Worm (Caenorhabditis elegans) whole organism, L1 larva: ENCODE data around the gene F55G7.4.
A peak's percentile ranks its signal among the peaks of the same experiment; 100 is the strongest.

Source experiments
- C16A3.4 ChIP-seq: fragments of 150-350 bp; optimal IDR thresholded peaks from 2 replicates; lab custom pipeline; 2014; ENCODE audit warnings: missing biosample characterization, missing genetic modification characterization
- C34B4.2 ChIP-seq: sonication (generic microtip); optimal IDR thresholded peaks from 2 replicates; lab custom pipeline; 2017; ENCODE audit warnings: mild to moderate bottlenecking, missing genetic modification characterization, missing compliant biosample characterization
- F16B12.6 ChIP-seq: fragments of 150-350 bp; optimal IDR thresholded peaks from 2 replicates; lab custom pipeline; 2014; ENCODE audit warnings: missing biosample characterization, missing genetic modification characterization
- Y116A8C.19 ChIP-seq: sonication (generic microtip); optimal IDR thresholded peaks from 2 replicates; lab custom pipeline; 2016; ENCODE audit warnings: missing compliant biosample characterization, missing genetic modification characterization, borderline replicate concordance
- aly-2 ChIP-seq: fragments of 150-350 bp; optimal IDR thresholded peaks from 2 replicates; lab custom pipeline; 2014; ENCODE audit warnings: missing biosample characterization, missing genetic modification characterization
- blmp-1 ChIP-seq: fragments of 150-350 bp; optimal IDR thresholded peaks from 2 replicates; lab custom pipeline; 2014; ENCODE audit warnings: missing biosample characterization, missing genetic modification characterization
- ceh-8 ChIP-seq: fragments of 200-800 bp; sonication (Bioruptor generic); optimal IDR thresholded peaks from 2 replicates; lab custom pipeline; 2018; ENCODE audit warnings: mild to moderate bottlenecking, missing genetic modification characterization, moderate library complexity, missing compliant biosample characterization
- ceh-82 ChIP-seq, 3 experiments: fragments of 150-350 bp in 1 of 3; sonication (generic microtip) in 2 of 3; optimal IDR thresholded peaks; 2 replicates each; lab custom pipeline; 2014 to 2017; ENCODE audit warnings: missing biosample characterization in 3 of 3, missing genetic modification characterization in 3 of 3
- ceh-90 ChIP-seq: sonication (generic microtip); optimal IDR thresholded peaks from 2 replicates; lab custom pipeline; 2016; ENCODE audit warnings: missing genetic modification characterization, missing compliant biosample characterization
- dpl-1 ChIP-seq, 3 experiments: fragments of 150-350 bp in 2 of 3; sonication (generic microtip) in 1 of 3; optimal IDR thresholded peaks; 2 replicates each; lab custom pipeline; 2014 to 2017; ENCODE audit warnings: missing biosample characterization in 3 of 3, missing genetic modification characterization in 3 of 3, missing genetic modification reagents in 3 of 3
- dsc-1 ChIP-seq: sonication (generic microtip); optimal IDR thresholded peaks from 2 replicates; lab custom pipeline; 2016; ENCODE audit warnings: mild to moderate bottlenecking, missing genetic modification characterization, missing compliant biosample characterization
- efl-1 ChIP-seq, 4 experiments: fragments of 150-350 bp; optimal IDR thresholded peaks in 3 of 4; peaks in 1 of 4; 1 replicate in 1 of 4; 2 replicates in 3 of 4; lab custom pipeline; 2014; ENCODE audit warnings: missing biosample characterization in 2 of 4, missing genetic modification characterization in 2 of 4, missing genetic modification reagents in 2 of 4
- efl-3 ChIP-seq: fragments of 200-800 bp; sonication (Bioruptor generic); optimal IDR thresholded peaks from 2 replicates; lab custom pipeline; 2018; ENCODE audit warnings: mild to moderate bottlenecking, missing genetic modification characterization, missing compliant biosample characterization
- egl-13 ChIP-seq: sonication (generic microtip); optimal IDR thresholded peaks from 2 replicates; lab custom pipeline; 2016; ENCODE audit warnings: missing genotype, missing genetic modification reagents, missing genetic modification characterization, missing compliant biosample characterization
- egl-27 ChIP-seq, 2 experiments: fragments of 150-350 bp in 1 of 2; sonication (generic microtip); optimal IDR thresholded peaks; 3 replicates each; lab custom pipeline; 2017 to 2018; ENCODE audit warnings: missing biosample characterization in 2 of 2, missing genetic modification characterization in 2 of 2, missing genetic modification reagents in 2 of 2
- elt-2 ChIP-seq: sonication (generic microtip); optimal IDR thresholded peaks from 2 replicates; lab custom pipeline; 2016; ENCODE audit warnings: missing genetic modification characterization, mild to moderate bottlenecking, inconsistent platforms, missing compliant biosample characterization, missing genetic modification reagents
- ets-5 ChIP-seq: fragments of 200-800 bp; sonication (Bioruptor generic); IDR thresholded peaks from 2 replicates; pipeline ENCODE4 v1.3.6; 2022; ENCODE audit warnings: missing genetic modification characterization, missing compliant biosample characterization
- hlh-4 ChIP-seq: sonication (generic microtip); optimal IDR thresholded peaks from 2 replicates; lab custom pipeline; 2016; ENCODE audit warnings: mild to moderate bottlenecking, missing genetic modification characterization, missing compliant biosample characterization
- hpl-2 ChIP-seq: fragments of 150-350 bp; optimal IDR thresholded peaks from 2 replicates; lab custom pipeline; 2014; ENCODE audit warnings: missing biosample characterization, missing genetic modification reagents, missing genetic modification characterization
- isw-1 ChIP-seq: fragments of 200-800 bp; sonication (Bioruptor generic); IDR thresholded peaks from 2 replicates; pipeline ENCODE4 v1.3.6; 2022; ENCODE audit warnings: missing genetic modification characterization, missing compliant biosample characterization
- lin-13 ChIP-seq: fragments of 150-350 bp; optimal IDR thresholded peaks from 2 replicates; lab custom pipeline; 2014; ENCODE audit warnings: missing biosample characterization, missing genetic modification reagents, missing genetic modification characterization
- lin-14 ChIP-seq: fragments of 200-800 bp; sonication (Bioruptor generic); optimal IDR thresholded peaks from 2 replicates; lab custom pipeline; 2018; ENCODE audit warnings: mild to moderate bottlenecking, missing genetic modification characterization, moderate library complexity, missing compliant biosample characterization
- lin-15B ChIP-seq: fragments of 150-350 bp; sonication (generic microtip); optimal IDR thresholded peaks from 3 replicates; lab custom pipeline; 2014; ENCODE audit warnings: missing biosample characterization, missing genetic modification characterization
- lin-35 ChIP-seq, 2 experiments: fragments of 150-350 bp; optimal IDR thresholded peaks; 2 replicates each; lab custom pipeline; 2014; ENCODE audit warnings: missing biosample characterization in 2 of 2, missing genetic modification characterization in 2 of 2, missing genetic modification reagents in 2 of 2
- lsy-2 ChIP-seq, 2 experiments: fragments of 150-350 bp; optimal IDR thresholded peaks; 2 replicates each; lab custom pipeline; 2014; ENCODE audit warnings: missing biosample characterization in 2 of 2, missing genetic modification characterization in 2 of 2
- mdl-1 ChIP-seq, 2 experiments: fragments of 150-350 bp; optimal IDR thresholded peaks; 2 replicates each; lab custom pipeline; 2014 to 2017; ENCODE audit warnings: missing biosample characterization in 2 of 2, missing genetic modification characterization in 2 of 2, inconsistent platforms in 1 of 2
- mef-2 ChIP-seq: fragments of 150-350 bp; optimal IDR thresholded peaks from 2 replicates; lab custom pipeline; 2014; ENCODE audit warnings: missing biosample characterization, missing genetic modification characterization
- nhr-11 ChIP-seq: fragments of 150-350 bp; optimal IDR thresholded peaks from 2 replicates; lab custom pipeline; 2014; ENCODE audit warnings: missing biosample characterization, missing genetic modification characterization
- nhr-19 ChIP-seq: fragments of 200-800 bp; sonication (Bioruptor generic); conservative IDR thresholded peaks from 2 replicates; pipeline ENCODE4 v1.3.6; 2022; ENCODE audit warnings: missing genetic modification characterization, missing compliant biosample characterization
- nhr-20 ChIP-seq: sonication (generic microtip); optimal IDR thresholded peaks from 2 replicates; lab custom pipeline; 2016; ENCODE audit warnings: mild to moderate bottlenecking, missing genetic modification characterization, missing compliant biosample characterization
- nhr-47 ChIP-seq: sonication (generic microtip); optimal IDR thresholded peaks from 2 replicates; lab custom pipeline; 2016; ENCODE audit warnings: mild to moderate bottlenecking, missing genetic modification characterization, moderate library complexity, missing compliant biosample characterization
- nhr-71 ChIP-seq: sonication (generic microtip); optimal IDR thresholded peaks from 2 replicates; lab custom pipeline; 2016; ENCODE audit warnings: mild to moderate bottlenecking, missing genetic modification characterization, moderate library complexity, missing compliant biosample characterization
- nhr-77 ChIP-seq: fragments of 150-350 bp; optimal IDR thresholded peaks from 2 replicates; lab custom pipeline; 2014; ENCODE audit warnings: missing biosample characterization, missing genetic modification characterization
- nhr-85 ChIP-seq: sonication (generic microtip); peaks from one replicate; lab custom pipeline; 2016; ENCODE audit warnings: missing genetic modification characterization, inconsistent platforms, missing compliant biosample characterization
- nhr-90 ChIP-seq: sonication (generic microtip); optimal IDR thresholded peaks from 2 replicates; lab custom pipeline; 2016; ENCODE audit warnings: mild to moderate bottlenecking, missing genetic modification characterization, missing compliant biosample characterization; ENCODE audit not compliant: poor library complexity
- pag-3 ChIP-seq: sonication (generic microtip); optimal IDR thresholded peaks from 2 replicates; lab custom pipeline; 2017; ENCODE audit warnings: missing genetic modification characterization, mild to moderate bottlenecking, missing compliant biosample characterization, antibody characterized with exemption, borderline replicate concordance; ENCODE audit not compliant: insufficient read depth
- rnt-1 ChIP-seq: sonication (generic microtip); optimal IDR thresholded peaks from 2 replicates; lab custom pipeline; 2016; ENCODE audit warnings: mild to moderate bottlenecking, missing genetic modification characterization, moderate library complexity, missing compliant biosample characterization
- skn-1 ChIP-seq: fragments of 150-350 bp; optimal IDR thresholded peaks from 2 replicates; lab custom pipeline; 2014; ENCODE audit warnings: missing biosample characterization, missing genetic modification characterization
- snpc-4 ChIP-seq: fragments of 150-350 bp; optimal IDR thresholded peaks from 2 replicates; lab custom pipeline; 2014; ENCODE audit warnings: missing biosample characterization, missing genetic modification characterization
- snu-23 ChIP-seq: sonication (generic microtip); optimal IDR thresholded peaks from 2 replicates; lab custom pipeline; 2016; ENCODE audit warnings: missing genetic modification characterization, missing compliant biosample characterization
- tbx-2 ChIP-seq: sonication (generic microtip); optimal IDR thresholded peaks from 2 replicates; lab custom pipeline; 2016; ENCODE audit warnings: missing genetic modification characterization, missing compliant biosample characterization
- unc-130 ChIP-seq: fragments of 150-350 bp; optimal IDR thresholded peaks from 2 replicates; lab custom pipeline; 2017; ENCODE audit warnings: missing biosample characterization, missing genetic modification characterization, inconsistent platforms
- unc-30 ChIP-seq: sonication (generic microtip); optimal IDR thresholded peaks from 2 replicates; lab custom pipeline; 2017; ENCODE audit warnings: missing biosample characterization, missing genetic modification characterization
- unc-62 ChIP-seq: fragments of 150-350 bp; optimal IDR thresholded peaks from 2 replicates; lab custom pipeline; 2014; ENCODE audit warnings: missing biosample characterization, missing genetic modification reagents, missing genetic modification characterization
- unc-86 ChIP-seq: sonication (generic microtip); optimal IDR thresholded peaks from 2 replicates; lab custom pipeline; 2016; ENCODE audit warnings: missing genetic modification characterization, missing compliant biosample characterization
- unc-98 ChIP-seq: fragments of 200-800 bp; sonication (Bioruptor generic); IDR thresholded peaks from 2 replicates; pipeline ENCODE4 v1.3.6; 2022; ENCODE audit warnings: missing genetic modification characterization, missing compliant biosample characterization
- zip-4 ChIP-seq: fragments of 200-800 bp; sonication (Bioruptor generic); optimal IDR thresholded peaks from 2 replicates; lab custom pipeline; 2018; ENCODE audit warnings: mild to moderate bottlenecking, missing genetic modification characterization, moderate library complexity, missing compliant biosample characterization
- ztf-11 ChIP-seq, 2 experiments: sonication (generic microtip); optimal IDR thresholded peaks; 2 replicates each; lab custom pipeline; 2016 to 2017; ENCODE audit warnings: missing genetic modification characterization in 2 of 2, missing biosample characterization in 1 of 2, missing compliant biosample characterization in 1 of 2

The F55G7.4 gene

DNA sequence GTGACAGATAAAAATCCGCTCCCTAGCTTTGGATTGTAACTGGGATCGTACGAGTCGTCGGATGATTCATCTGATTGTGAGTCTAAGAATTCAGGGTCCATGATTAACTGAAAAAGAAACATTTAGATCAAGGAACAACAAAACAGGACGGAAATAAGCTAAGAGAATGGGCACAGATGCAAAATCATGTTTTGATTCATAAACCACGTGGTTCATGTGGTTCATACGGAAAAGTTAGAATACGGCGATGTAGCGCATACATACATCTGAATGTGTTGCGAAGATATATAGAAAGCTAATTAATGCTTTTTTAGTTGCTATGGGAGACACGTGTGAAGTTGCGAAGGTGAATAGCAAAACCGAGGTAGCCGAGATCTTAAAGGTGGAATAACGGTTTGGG lies 14.3 kb downstream of the F55G7.4 start, which contains the start of gene F55G7.3:
F55G7.3 (minus strand) TSS at position 101 of the 400 bp plus-strand sequence.
- TF ChIP-seq dsc-1 (tag; lab: Kevin White, UChicago) (no peak), skn-1 (tag; lab: Kevin White, UChicago) (no peak), lin-35 (GFP tag; optimal IDR thresholded peaks at IDR 0.05; lab: Kevin White, UChicago) (no peak), unc-62 (GFP tag; lab: Kevin White, UChicago) (no peak), lin-13 (GFP tag; lab: Kevin White, UChicago) (no peak), F16B12.6 (no peak), hpl-2 (GFP tag; lab: Kevin White, UChicago) (no peak), mef-2 (tag; lab: Kevin White, UChicago) (no peak), hlh-4 (tag; lab: Kevin White, UChicago) (no peak), pag-3 (tag; lab: Kevin White, UChicago) (no peak), efl-3 (no peak), zip-4 (GFP tag; lab: Kevin White, UChicago) (no peak)

DNA sequence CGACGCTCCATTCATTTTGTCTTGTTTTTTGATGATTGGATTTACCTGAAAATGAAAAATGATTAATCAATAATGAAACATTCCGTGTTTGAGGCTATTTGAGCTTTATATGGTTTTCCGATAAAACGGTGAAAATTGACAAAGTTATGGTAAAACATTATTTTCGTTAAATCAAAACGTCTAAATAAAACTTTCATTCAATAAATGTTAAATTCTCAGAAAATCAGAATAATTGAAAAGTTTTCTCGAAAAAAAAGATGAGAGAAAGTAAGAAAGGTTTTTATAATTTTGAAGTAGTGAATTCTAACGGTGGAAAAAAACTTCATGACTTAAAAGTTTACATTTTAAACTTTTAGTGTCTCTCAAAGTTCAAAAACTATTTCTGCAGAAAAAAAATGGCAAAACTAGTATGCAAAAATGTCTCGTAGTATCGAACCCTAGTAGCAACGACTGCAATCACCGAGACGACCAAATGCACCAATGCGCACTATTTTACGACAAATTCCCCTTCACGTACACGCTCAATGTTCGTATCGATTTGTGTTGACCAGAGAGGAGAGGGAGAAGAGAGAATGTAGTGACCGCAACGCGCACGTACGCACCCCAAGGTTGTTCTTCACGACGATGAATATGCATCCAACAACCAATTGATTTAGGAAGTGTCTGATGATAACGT lies 19.2 kb downstream of the F55G7.4 start, which contains the start of gene nfya-1:
nfya-1 (minus strand) TSS at position 51 of the 676 bp plus-strand sequence.
- peak; percentile 47 for TF ChIP-seq C16A3.4
- TF ChIP-seq rnt-1 (tag; lab: Kevin White, UChicago): peak; percentile 64
- TF ChIP-seq snpc-4: no peak
- TF ChIP-seq dsc-1 (tag; lab: Kevin White, UChicago): peak; percentile 24
- TF ChIP-seq C34B4.2 (tag; lab: Kevin White, UChicago): no peak
- peak; percentile 50 for TF ChIP-seq nhr-20
- peak; percentile 45 for TF ChIP-seq nhr-71 (tag; lab: Kevin White, UChicago)
- TF ChIP-seq nhr-47 (tag; lab: Kevin White, UChicago): peak; percentile 62
- peak; percentile 25 to 34 for TF ChIP-seq efl-1 (optimal IDR thresholded peaks at IDR 0.05; lab: Kevin White, UChicago)
- TF ChIP-seq efl-1 (GFP tag; optimal IDR thresholded peaks at IDR 0.05 in 1 of 2; lab: Kevin White, UChicago): peak in 1 of 2 experiments; percentile 90
- no peak for TF ChIP-seq lin-13 (GFP tag; lab: Kevin White, UChicago)
- TF ChIP-seq elt-2 (tag; lab: Kevin White, UChicago): no peak
- TF ChIP-seq ceh-82 (tag; optimal IDR thresholded peaks at IDR 0.05; lab: Kevin White, UChicago): peak in 2 of 3 experiments; percentile 23 to 79
- TF ChIP-seq ceh-8 (GFP tag; lab: Kevin White, UChicago): peak; percentile 5
- TF ChIP-seq nhr-85 (tag; lab: Kevin White, UChicago): no peak
- TF ChIP-seq aly-2 (tag; lab: Kevin White, UChicago): no peak
- no peak for TF ChIP-seq isw-1
- peak; percentile 2 for TF ChIP-seq nhr-77 (tag; lab: Kevin White, UChicago)
- TF ChIP-seq lin-14 (GFP tag; lab: Kevin White, UChicago): peak; percentile 75
- TF ChIP-seq ets-5 (GFP tag; lab: Robert Waterston, UW): no peak
- TF ChIP-seq mef-2 (tag; lab: Kevin White, UChicago): no peak
- TF ChIP-seq lsy-2 (tag; optimal IDR thresholded peaks at IDR 0.05; lab: Kevin White, UChicago): peak; percentile 33 to 68
- TF ChIP-seq egl-27 (tag; optimal IDR thresholded peaks at IDR 0.05; lab: Kevin White, UChicago): no peak
- peak; percentile 45 to 77 for TF ChIP-seq lin-35 (GFP tag; optimal IDR thresholded peaks at IDR 0.05; lab: Kevin White, UChicago)
- TF ChIP-seq nhr-11 (tag; lab: Kevin White, UChicago): no peak
- TF ChIP-seq mdl-1 (tag; optimal IDR thresholded peaks at IDR 0.05; lab: Kevin White, UChicago): peak in 1 of 2 experiments; percentile 35
- TF ChIP-seq F16B12.6: peak; percentile 91
- TF ChIP-seq ztf-11 (tag; optimal IDR thresholded peaks at IDR 0.05; lab: Kevin White, UChicago): no peak
- TF ChIP-seq unc-130 (tag; lab: Kevin White, UChicago): peak; percentile 63
- no peak for TF ChIP-seq egl-13 (tag; lab: Kevin White, UChicago)
- no peak for TF ChIP-seq unc-98 (GFP tag; lab: Robert Waterston, UW)
- peak in 2 of 3 experiments; percentile 9 to 31 for TF ChIP-seq dpl-1 (GFP tag; optimal IDR thresholded peaks at IDR 0.05; lab: Kevin White, UChicago)
- no peak for TF ChIP-seq Y116A8C.19 (tag; lab: Kevin White, UChicago)
- TF ChIP-seq ceh-90 (tag; lab: Kevin White, UChicago): no peak
- TF ChIP-seq nhr-90: peak; percentile 37
- no peak for TF ChIP-seq lin-15B (tag; lab: Kevin White, UChicago)
- TF ChIP-seq unc-30 (tag; lab: Kevin White, UChicago): no peak
- TF ChIP-seq blmp-1 (tag; lab: Kevin White, UChicago): peak; percentile 73
- peak; percentile 9 for TF ChIP-seq tbx-2 (tag; lab: Kevin White, UChicago)
- TF ChIP-seq unc-86: peak; percentile 33
- peak; percentile 73 for TF ChIP-seq snu-23 (GFP tag; lab: Kevin White, UChicago)
- peak; percentile 25; the same call in 1 of the 2 replicates for TF ChIP-seq nhr-19 (GFP tag; lab: Robert Waterston, UW)
